Worm (Caenorhabditis elegans) whole organism, mixed stage, embryonic: ENCODE measurements around the gene F59A6.12.

Experiments
- drap-1 ChIP-seq: fragments of 200-800 bp; sonication (Bioruptor generic); optimal IDR thresholded peaks from 3 replicates; lab custom pipeline; 2018; ENCODE audit warnings: mild to moderate bottlenecking, missing genetic modification characterization, missing compliant biosample characterization
- snpc-4 ChIP-seq: fragments of 150-350 bp; optimal IDR thresholded peaks from 2 replicates; lab custom pipeline; 2014; ENCODE audit warnings: missing biosample characterization, missing genetic modification characterization

- no peak for TF ChIP-seq snpc-4 (tag; lab: Kevin White, UChicago)
- no peak for TF ChIP-seq drap-1 (GFP tag; lab: Kevin White, UChicago)
Measured at ce11 chrII:5058036-5058435, 46.2 kb upstream of the F59A6.12 start, which contains the start of gene C27A2.12.
